Fruit fly (Drosophila melanogaster): ENCODE results near the gene CG43056.

Gene CG43056

dm6 chr2L:4437487-4437886 lies at the start of gene CG43056:
TSS of gene CG43056 (plus strand) at chr2L:4437787.
- no peak for TF ChIP-seq CG17801 (GFP tag; optimal IDR thresholded peaks at IDR 0.05; ENCODE audit: partially characterized antibody)

- no peak for TF ChIP-seq CG17801 (GFP tag; optimal IDR thresholded peaks at IDR 0.05; ENCODE audit: partially characterized antibody)
These were observed 49.6 kb upstream of the CG43056 start, which contains the start of gene Tps1 for dm6 chr2L:4388027-4388426. TSS of gene Tps1 (plus strand) at chr2L:4388327.

- no peak for TF ChIP-seq CG17801 (GFP tag; optimal IDR thresholded peaks at IDR 0.05; ENCODE audit: partially characterized antibody)
These were observed 48.0 kb upstream of the CG43056 start for dm6 chr2L:4389405-4390115.

dm6 chr2L:4393842-4394421 lies 43.7 kb upstream of the CG43056 start, which contains the start of gene CG3652:
TSS of gene CG3652 (minus strand) at chr2L:4393876.
- peak; percentile 7 for TF ChIP-seq CG17801 (GFP tag; optimal IDR thresholded peaks at IDR 0.05; ENCODE audit: partially characterized antibody)

- no peak for TF ChIP-seq CG17801 (GFP tag; optimal IDR thresholded peaks at IDR 0.05; ENCODE audit: partially characterized antibody)
These were observed 36.9 kb upstream of the CG43056 start, which contains the start of gene CG33003 for dm6 chr2L:4400653-4401052. TSS of gene CG33003 (plus strand) at chr2L:4400953.

dm6 chr2L:4403013-4403604 lies 34.5 kb upstream of the CG43056 start, which contains the start of gene Dim1:
TSS of gene Dim1 (plus strand) at chr2L:4403251.
- TF ChIP-seq CG17801 (GFP tag; optimal IDR thresholded peaks at IDR 0.05; ENCODE audit: partially characterized antibody), result peak; percentile 68

DNA sequence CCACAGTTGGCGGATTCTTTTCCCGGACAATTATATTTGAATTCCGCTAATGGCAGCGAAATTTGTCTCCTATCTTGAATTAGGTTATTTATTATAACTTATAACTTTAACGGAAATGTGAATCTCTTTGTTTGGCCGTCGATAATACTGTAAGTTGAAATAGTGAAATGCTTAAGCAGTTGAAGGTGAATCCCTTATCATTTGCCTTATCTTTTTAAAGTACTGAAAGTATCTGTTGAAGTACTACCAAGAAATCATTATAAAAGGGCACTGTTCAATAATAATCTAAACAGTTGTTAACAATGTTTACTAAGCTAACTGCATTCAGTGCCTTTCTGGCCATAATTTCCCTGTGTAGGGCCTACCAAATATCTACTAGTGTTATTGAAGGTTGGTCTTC lies 26.7 kb upstream of the CG43056 start, which contains the start of gene CG43055:
Gene CG43055 (plus strand): TSS at position 301 of the 400 bp plus-strand sequence.
- TF ChIP-seq CG17801 (GFP tag; optimal IDR thresholded peaks at IDR 0.05; ENCODE audit: partially characterized antibody), result no peak

DNA sequence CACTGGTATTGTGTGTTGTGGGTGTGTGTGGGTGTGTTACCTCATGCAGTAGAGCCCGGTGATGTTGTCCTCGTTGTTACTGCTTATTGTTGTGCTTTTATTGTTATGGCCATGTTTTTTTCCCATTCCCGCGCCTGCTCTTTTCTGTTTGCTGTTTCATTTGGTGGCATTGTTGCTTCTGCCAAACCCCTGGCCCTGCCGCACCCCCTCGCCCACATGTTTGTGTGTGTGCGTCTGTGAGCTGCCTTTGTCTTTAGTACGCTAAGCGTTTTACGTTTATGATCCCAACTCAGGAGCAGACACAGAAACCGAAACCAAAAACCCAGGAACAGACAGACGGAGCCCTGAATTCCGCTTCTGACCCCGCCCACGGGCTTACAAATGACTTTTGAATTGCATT lies 23.5 kb upstream of the CG43056 start:
- TF ChIP-seq CG17801 (GFP tag; optimal IDR thresholded peaks at IDR 0.05; ENCODE audit: partially characterized antibody), result no peak

dm6 chr2L:4416089-4416488 lies 21.5 kb upstream of the CG43056 start:
- TF ChIP-seq CG17801 (GFP tag; optimal IDR thresholded peaks at IDR 0.05; ENCODE audit: partially characterized antibody), result no peak

- no peak for TF ChIP-seq CG17801 (GFP tag; optimal IDR thresholded peaks at IDR 0.05; ENCODE audit: partially characterized antibody)
These were observed 20.7 kb upstream of the CG43056 start for dm6 chr2L:4416903-4417302.

dm6 chr2L:4417982-4418381 lies 19.6 kb upstream of the CG43056 start:
- TF ChIP-seq CG17801 (GFP tag; optimal IDR thresholded peaks at IDR 0.05; ENCODE audit: partially characterized antibody), result no peak

DNA sequence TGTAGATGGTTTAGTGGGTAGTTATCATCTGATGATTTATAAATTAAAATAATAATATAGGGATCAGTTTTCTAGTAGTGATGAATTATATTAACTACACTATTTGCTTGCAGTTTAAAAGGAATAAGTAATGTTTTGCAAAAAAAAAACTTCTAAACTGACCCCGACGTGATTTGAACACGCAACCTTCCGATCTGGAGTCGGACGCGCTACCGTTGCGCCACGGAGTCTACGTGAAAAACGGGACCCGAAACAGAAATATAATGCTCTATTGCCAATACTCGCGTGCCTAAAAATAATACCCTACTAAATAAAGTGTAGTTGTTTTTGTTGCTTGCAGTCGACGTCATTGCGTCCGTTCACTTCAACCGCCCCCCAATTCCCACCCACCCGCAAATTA lies 18.8 kb upstream of the CG43056 start:
- TF ChIP-seq CG17801 (GFP tag; optimal IDR thresholded peaks at IDR 0.05; ENCODE audit: partially characterized antibody), result no peak

- no peak for TF ChIP-seq CG17801 (GFP tag; optimal IDR thresholded peaks at IDR 0.05; ENCODE audit: partially characterized antibody)
These were observed 15.4 kb upstream of the CG43056 start for dm6 chr2L:4422154-4422553.

DNA sequence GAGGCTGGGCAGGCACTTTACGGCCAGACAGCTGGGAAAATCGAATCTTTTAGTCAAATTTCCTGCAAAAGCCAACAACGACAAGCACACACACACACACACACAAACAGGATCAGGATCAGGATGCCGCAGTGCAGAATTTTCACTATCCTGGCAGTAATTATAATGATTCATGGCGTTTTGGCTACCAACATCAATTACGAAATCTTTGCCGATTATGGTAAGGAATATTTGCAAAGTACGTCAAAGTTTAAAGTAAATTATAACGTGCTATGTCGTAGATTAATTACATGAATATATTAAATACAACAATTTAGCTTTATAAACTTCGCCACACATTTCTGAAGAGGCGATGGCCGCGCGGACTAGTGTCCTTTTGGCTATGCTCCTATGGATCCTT lies 4.0 kb upstream of the CG43056 start, which contains the start of the genes CG34177 and CG34178:
Gene CG34177 (plus strand): TSS at position 301 of the 400 bp plus-strand sequence.
Gene CG34178 (plus strand): TSS at position 301 of the 400 bp plus-strand sequence.
- TF ChIP-seq CG17801 (GFP tag; optimal IDR thresholded peaks at IDR 0.05; ENCODE audit: partially characterized antibody), result no peak

DNA sequence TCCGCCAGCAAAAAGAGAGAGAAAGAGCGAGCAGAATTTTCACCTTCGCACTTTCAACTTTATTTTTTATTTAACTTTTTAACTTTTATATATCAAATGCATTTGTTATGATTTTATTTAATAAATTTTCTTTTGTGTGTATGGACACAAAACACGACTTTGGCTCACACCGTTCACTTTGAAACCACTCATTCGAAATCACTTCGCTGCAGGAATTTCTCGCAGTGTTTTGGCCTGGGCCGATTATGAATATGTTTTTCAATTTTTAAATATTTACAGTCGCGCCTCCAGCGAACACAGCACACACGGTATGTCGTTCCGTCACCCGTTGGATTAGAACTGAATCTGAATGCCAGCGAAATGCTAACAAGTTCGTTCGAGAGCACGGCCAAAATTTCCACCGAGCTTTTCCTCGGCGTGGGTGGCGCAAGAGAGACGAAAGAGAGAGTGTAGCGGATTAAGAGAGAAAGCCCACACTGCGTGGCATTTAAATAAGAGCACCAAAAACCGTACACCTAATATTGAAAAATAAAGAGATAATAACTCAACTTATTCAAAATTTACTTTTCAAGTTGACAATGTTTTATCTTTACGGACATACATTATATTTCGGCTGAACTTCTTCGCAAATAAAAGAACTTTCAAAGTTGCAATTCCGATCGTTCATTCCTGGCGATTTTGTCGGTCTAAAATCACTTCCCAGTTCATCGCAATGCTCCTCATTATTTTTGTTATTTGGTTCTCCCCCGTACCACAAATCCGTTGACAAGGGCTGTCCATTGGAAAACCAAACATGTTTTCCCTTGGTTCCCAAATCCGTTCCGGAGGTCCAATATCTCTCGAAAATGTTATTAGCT lies 3.5 kb downstream of the CG43056 start, which contains the start of gene CG15431:
Gene CG15431 (minus strand): TSS at position 402 of the 857 bp plus-strand sequence.
- TF ChIP-seq CG17801 (GFP tag; optimal IDR thresholded peaks at IDR 0.05; ENCODE audit: partially characterized antibody), result no peak

Measured in ovary, adult (tissue).